Worm (Caenorhabditis elegans) whole organism, midembryonic: ENCODE measurements around the gene str-264.

ENCODE experiments used
- T22C8.4 ChIP-seq: fragments of 200-800 bp; sonication (Bioruptor generic); IDR thresholded peaks from 2 replicates; pipeline ENCODE4 v1.3.6; 2022; ENCODE audit warnings: missing genetic modification characterization, missing compliant biosample characterization
- cog-1 ChIP-seq: sonication (generic microtip); optimal IDR thresholded peaks from 2 replicates; lab custom pipeline; 2016; ENCODE audit warnings: missing genetic modification characterization, missing compliant biosample characterization
- flt-1 ChIP-seq: fragments of 200-800 bp; sonication (Bioruptor generic); IDR thresholded peaks from 2 replicates; pipeline ENCODE4 v1.3.6; 2022; ENCODE audit warnings: missing genetic modification characterization, missing compliant biosample characterization
- klf-2 ChIP-seq: fragments of 200-800 bp; sonication (Bioruptor generic); conservative IDR thresholded peaks from 2 replicates; pipeline ENCODE4 v1.3.6; 2022; ENCODE audit warnings: missing genetic modification reagents, missing genetic modification characterization, missing compliant biosample characterization
- med-1 ChIP-seq: sonication (generic microtip); optimal IDR thresholded peaks from 2 replicates; lab custom pipeline; 2017; ENCODE audit warnings: missing genetic modification characterization, mild to moderate bottlenecking, missing compliant biosample characterization, antibody characterized with exemption, missing genetic modification reagents; ENCODE audit not compliant: insufficient read depth
- ref-1 ChIP-seq: fragments of 200-800 bp; sonication (Bioruptor generic); conservative IDR thresholded peaks from 2 replicates; pipeline ENCODE4 v1.3.6; 2022; ENCODE audit warnings: missing genetic modification reagents, missing genetic modification characterization, missing compliant biosample characterization
- tab-1 ChIP-seq: fragments of 200-800 bp; sonication (Bioruptor generic); IDR thresholded peaks from 2 replicates; pipeline ENCODE4 v1.3.6; 2022; ENCODE audit warnings: missing genetic modification characterization, missing compliant biosample characterization
- ztf-23 ChIP-seq: fragments of 200-800 bp; sonication (Bioruptor generic); IDR thresholded peaks from 2 replicates; pipeline ENCODE4 v1.3.6; 2022; ENCODE audit warnings: missing genetic modification reagents, missing genetic modification characterization, missing compliant biosample characterization
- ztf-29 ChIP-seq: fragments of 200-800 bp; sonication (Bioruptor generic); IDR thresholded peaks from 2 replicates; pipeline ENCODE4 v1.3.6; 2022; ENCODE audit warnings: missing genetic modification reagents, missing genetic modification characterization, missing compliant biosample characterization

Gene str-264

ce11 chrV:15448408-15448807, 44.0 kb downstream of the str-264 start, which contains the start of gene T26H5.4:
Gene T26H5.4, minus strand, starts transcription at chrV:15448701.
- TF ChIP-seq ref-1 (no peak), ztf-23 (GFP tag; lab: Robert Waterston, UW) (no peak), klf-2 (no peak), med-1 (GFP tag; lab: Kevin White, UChicago) (no peak), cog-1 (tag; lab: Kevin White, UChicago) (no peak), tab-1 (no peak), ztf-29 (GFP tag; lab: Robert Waterston, UW) (no peak), flt-1 (no peak), T22C8.4 (GFP tag; lab: Robert Waterston, UW) (no peak)

DNA sequence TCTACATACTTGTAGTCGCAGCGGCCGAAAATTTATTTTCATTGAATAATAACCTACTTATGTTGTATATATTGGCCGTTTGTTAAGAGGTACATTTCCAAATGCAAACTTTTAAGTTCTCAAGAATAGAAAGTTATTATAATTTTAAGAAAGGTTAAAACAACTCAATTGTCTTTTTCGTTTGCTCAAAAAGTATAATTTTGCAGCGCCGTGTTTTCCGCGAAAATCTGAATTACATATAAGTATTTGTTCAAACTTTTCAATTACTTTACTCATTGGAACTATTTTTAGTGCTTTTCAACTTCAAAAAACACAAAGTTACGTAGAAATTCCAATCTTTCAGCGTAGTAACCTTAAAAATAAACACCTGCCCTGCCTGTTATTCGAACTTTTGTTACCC, 47.0 kb downstream of the str-264 start, which contains the start of gene srh-239:
TSS of gene srh-239 (plus strand) at position 301 of the 400 bp plus-strand sequence.
- TF ChIP-seq T22C8.4 (GFP tag; lab: Robert Waterston, UW) (no peak), klf-2 (no peak), ref-1 (no peak), ztf-29 (GFP tag; lab: Robert Waterston, UW) (no peak)

ce11 chrV:15444615-15445014, 47.8 kb downstream of the str-264 start, which contains the start of gene T26H5.9:
Gene T26H5.9, plus strand, starts transcription at chrV:15444916.
- TF ChIP-seq cog-1 (tag; lab: Kevin White, UChicago): no peak
- TF ChIP-seq flt-1: no peak
- TF ChIP-seq med-1 (GFP tag; lab: Kevin White, UChicago): no peak
- no peak for TF ChIP-seq tab-1
- TF ChIP-seq ref-1: no peak

DNA sequence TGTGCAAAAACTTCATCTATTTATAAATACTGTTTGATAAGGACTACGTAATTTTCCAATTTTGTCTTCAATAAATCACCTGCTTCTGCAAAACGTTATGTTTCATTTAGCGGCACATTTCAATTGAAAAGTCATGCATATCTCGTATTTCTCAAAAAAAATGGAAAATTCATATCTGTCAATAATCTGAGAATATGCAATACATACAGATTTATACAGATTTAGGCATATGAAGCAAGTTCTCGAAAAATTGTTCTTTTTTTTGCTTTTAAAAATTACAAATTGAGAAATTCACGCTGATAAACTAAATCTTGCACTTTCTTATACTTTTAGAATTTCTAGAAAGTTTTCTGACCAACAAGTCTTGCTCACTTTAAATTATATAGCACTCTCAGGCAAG, 48.2 kb downstream of the str-264 start, which contains the start of gene T26H5.11:
TSS of gene T26H5.11 (minus strand) at position 101 of the 400 bp plus-strand sequence.
- no peak for TF ChIP-seq cog-1 (tag; lab: Kevin White, UChicago)
- no peak for TF ChIP-seq ztf-23 (GFP tag; lab: Robert Waterston, UW)
- no peak for TF ChIP-seq T22C8.4 (GFP tag; lab: Robert Waterston, UW)
- no peak for TF ChIP-seq flt-1
- TF ChIP-seq klf-2: no peak
- no peak for TF ChIP-seq med-1 (GFP tag; lab: Kevin White, UChicago)
- TF ChIP-seq ztf-29 (GFP tag; lab: Robert Waterston, UW): no peak
- TF ChIP-seq tab-1: no peak
- no peak for TF ChIP-seq ref-1

- TF ChIP-seq cog-1 (tag; lab: Kevin White, UChicago) (no peak), ref-1 (no peak), klf-2 (no peak), ztf-29 (GFP tag; lab: Robert Waterston, UW) (no peak), flt-1 (no peak), ztf-23 (GFP tag; lab: Robert Waterston, UW) (no peak), T22C8.4 (GFP tag; lab: Robert Waterston, UW) (no peak), med-1 (GFP tag; lab: Kevin White, UChicago) (no peak), tab-1 (no peak)
Measured at ce11 chrV:15443708-15444107, 48.7 kb downstream of the str-264 start, which contains the start of gene T26H5.10. Gene T26H5.10, minus strand, starts transcription at chrV:15443808.

DNA sequence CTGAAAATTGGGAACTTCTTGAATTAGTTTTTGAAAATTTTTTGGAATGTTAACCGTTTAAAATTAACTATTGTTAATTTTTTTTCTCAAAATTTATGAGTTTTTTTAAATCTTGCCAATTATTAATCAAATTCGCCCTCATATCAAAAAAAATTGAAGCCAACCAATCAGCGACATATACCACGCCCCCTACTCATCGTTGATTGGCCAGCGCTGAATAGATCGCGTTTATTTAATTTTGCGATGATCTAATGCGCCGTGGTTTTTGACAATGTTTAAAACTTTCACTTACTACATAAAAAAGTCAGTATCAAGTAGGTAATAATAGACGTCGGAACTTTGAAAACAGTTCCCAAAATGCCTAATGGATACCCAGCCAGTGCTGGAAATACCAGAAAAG, 50.0 kb downstream of the str-264 start:
- TF ChIP-seq flt-1: no peak
- TF ChIP-seq ztf-23 (GFP tag; lab: Robert Waterston, UW): no peak
- no peak for TF ChIP-seq ztf-29 (GFP tag; lab: Robert Waterston, UW)
- TF ChIP-seq T22C8.4 (GFP tag; lab: Robert Waterston, UW): no peak
- no peak for TF ChIP-seq med-1 (GFP tag; lab: Kevin White, UChicago)
- no peak for TF ChIP-seq cog-1 (tag; lab: Kevin White, UChicago)
- no peak for TF ChIP-seq klf-2
- no peak for TF ChIP-seq tab-1
- TF ChIP-seq ref-1: no peak
